Fruit fly (Drosophila melanogaster) Kc167 (cell line): Measurements from ENCODE around the gene aph-1.

ENCODE experiments used
- Myc ChIP-seq: fragments of >200 bp; optimal IDR thresholded peaks from 2 replicates; lab custom pipeline; 2017; ENCODE audit warnings: missing external identifiers
- Sin3A ChIP-seq: fragments of >200 bp; optimal IDR thresholded peaks from 2 replicates; lab custom pipeline; 2018; ENCODE audit warnings: missing external identifiers
- h ChIP-seq: fragments of >200 bp; optimal IDR thresholded peaks from 3 replicates; lab custom pipeline; 2018; ENCODE audit warnings: missing external identifiers
- insv ChIP-seq: fragments of >200 bp; optimal IDR thresholded peaks from 3 replicates; lab custom pipeline; 2018; ENCODE audit warnings: missing external identifiers
- psq ChIP-seq: fragments of >200 bp; optimal IDR thresholded peaks from 2 replicates; lab custom pipeline; 2017; ENCODE audit warnings: missing external identifiers
- ttk ChIP-seq: sonication (Bioruptor generic); optimal IDR thresholded peaks from 2 replicates; lab custom pipeline; 2017; ENCODE audit warnings: missing external identifiers

The aph-1 gene

DNA sequence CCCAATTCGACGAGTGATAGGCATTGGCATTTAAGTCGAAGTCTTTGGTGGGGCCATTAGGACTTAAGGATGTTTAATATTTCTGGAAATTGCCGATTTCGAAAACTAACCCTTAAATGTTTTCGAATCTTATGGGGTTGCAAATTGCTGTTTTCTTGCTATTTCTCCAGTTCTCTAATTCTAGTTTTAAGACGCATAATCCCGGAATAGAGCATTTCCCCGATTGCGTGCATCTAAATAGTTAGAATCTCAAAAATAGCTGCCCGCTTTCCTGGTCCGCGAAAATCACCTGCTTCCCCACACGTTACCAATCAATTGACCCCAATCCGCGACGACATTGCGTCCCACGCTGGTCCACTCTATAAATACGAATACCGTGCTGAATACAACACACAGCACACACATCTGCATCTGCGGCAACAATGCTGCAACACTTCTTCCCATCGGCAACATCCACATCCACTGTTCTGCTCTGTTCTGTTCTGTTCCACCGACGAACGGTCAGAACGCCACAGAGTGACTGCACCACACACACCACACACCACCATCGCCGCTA lies 14.1 kb upstream of the aph-1 start, which contains the start of gene Bacc:
TSS of gene Bacc (plus strand) at position 542 of the 556 bp plus-strand sequence.
- TF ChIP-seq psq (lab: Kevin White, UChicago) (no peak), Myc (lab: Kevin White, UChicago) (no peak), ttk (lab: Kevin White, UChicago) (no peak), h (lab: Kevin White, UChicago) (no peak), insv (lab: Kevin White, UChicago) (no peak), Sin3A (no peak)

DNA sequence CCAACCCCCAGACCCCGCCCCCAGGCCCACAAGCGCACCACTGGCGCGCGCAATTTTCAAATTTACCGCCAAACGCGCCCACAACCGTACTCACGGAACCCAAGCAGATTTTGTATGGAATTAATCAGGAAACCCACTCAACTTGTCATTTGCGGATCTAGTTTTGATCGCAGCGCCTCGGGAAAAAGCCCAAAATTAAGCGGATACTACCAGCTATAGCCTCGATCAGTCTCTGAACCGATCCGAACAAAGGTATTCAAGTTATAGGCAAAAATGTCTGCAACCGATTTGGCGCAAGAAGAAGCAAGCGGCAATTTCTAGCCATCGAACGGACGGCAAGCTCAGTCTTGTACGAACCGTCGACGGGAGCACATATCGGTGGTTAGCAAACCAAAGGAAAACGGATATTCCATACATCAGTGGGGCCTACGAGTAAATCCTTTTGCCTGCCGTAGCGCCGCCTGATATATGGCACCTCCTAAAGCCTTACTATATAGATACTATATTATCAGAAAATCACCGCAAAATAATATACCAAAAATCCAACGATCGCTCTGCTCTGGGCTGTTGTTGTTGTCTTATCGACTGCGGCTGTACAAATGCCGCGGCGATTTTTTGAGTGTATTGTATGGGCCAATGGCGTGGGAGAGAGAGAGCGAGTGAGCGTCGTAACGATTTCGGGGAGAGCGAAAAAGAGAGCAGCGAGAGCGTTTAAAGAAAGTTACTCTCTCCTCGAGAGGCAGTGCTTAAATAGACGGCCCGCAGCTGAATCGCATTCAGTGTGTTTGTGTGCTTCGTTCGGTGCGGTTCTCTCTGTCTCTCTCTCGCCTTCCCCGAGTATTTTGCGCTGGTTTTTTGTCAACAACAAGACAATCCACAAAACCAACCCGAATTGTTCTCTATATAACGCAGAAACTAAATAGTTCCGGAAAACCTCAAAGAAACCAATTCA lies 13.3 kb upstream of the aph-1 start, which contains the start of gene Pgk:
TSS of gene Pgk (minus strand) at position 609 of the 952 bp plus-strand sequence.
- no peak for TF ChIP-seq insv (lab: Kevin White, UChicago)
- no peak for TF ChIP-seq Myc (lab: Kevin White, UChicago)
- TF ChIP-seq psq (lab: Kevin White, UChicago) = no peak
- TF ChIP-seq Sin3A = no peak
- no peak for TF ChIP-seq ttk (lab: Kevin White, UChicago)
- TF ChIP-seq h (lab: Kevin White, UChicago) = no peak

DNA sequence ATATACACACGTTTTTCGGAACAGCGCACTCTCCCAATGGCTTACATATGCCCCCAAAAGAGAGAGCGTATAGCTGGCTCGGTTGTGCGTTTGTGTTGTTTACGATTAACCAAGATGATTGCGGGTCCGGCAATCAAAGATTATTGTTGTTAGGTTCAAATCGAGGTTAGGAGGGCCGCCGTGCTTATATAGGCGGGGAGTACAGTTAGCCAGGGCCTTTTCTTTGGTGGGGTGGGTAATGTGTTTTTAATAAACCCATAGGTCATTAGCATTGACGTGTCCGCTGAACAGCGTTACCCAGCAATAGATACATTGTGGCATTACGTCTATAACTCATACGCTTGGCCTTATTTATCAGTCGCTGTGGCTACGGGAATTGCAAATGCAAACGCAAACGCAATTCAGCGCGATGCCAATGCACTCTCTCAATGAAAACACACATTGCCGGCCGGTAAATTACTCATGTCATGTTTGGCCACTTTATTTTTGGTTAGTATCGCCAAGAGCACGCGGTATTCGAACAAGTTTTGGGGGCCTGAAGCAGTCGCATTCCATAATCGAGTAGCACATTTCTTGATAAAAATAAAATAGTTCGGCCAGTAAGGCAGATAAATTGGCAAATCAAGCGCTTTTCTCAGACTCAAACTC lies 12.1 kb upstream of the aph-1 start:
- TF ChIP-seq insv (lab: Kevin White, UChicago) = no peak
- TF ChIP-seq ttk (lab: Kevin White, UChicago) = no peak

DNA sequence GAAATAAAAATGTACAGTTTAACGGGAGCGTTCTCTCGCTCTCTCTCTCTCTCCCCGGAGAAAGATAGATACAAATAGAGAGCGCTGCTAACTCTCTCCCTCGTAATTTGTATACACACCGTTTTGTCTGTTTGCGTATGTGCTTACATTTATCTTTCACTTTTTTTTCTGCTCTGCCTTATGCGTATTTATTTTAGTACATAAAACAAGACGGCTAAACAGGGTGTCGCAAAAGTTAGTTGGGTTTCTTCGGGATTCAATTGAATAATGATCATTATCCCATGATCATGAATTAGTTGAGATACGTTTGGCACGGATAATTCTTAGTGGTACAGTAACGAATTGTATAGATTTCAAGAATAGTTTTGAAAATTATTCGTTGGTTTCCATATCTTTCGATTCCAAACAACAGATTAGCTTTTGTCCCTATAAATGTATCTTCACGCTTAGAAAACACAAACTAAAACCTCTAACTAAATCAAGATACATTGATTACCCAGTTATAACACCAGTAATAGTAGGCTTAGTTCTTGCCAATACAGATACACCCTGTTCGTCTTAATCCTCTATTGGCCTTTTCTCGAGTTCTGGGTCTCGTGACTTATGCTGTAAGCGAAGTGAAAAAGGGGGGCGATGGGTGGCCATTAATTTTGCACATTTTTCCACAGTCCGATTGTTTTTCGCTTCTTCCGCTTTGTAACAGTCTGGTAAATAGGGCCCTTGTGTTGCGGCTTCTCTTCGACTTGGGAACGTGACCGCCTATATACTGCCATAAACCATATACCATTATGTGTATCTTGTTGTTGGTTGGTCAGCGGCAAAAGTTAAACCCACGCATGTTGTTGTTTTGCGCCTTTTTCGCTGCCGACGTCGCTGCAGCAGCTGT lies 11.4 kb upstream of the aph-1 start:
- TF ChIP-seq psq (lab: Kevin White, UChicago) = no peak
- no peak for TF ChIP-seq insv (lab: Kevin White, UChicago)
- no peak for TF ChIP-seq ttk (lab: Kevin White, UChicago)

DNA sequence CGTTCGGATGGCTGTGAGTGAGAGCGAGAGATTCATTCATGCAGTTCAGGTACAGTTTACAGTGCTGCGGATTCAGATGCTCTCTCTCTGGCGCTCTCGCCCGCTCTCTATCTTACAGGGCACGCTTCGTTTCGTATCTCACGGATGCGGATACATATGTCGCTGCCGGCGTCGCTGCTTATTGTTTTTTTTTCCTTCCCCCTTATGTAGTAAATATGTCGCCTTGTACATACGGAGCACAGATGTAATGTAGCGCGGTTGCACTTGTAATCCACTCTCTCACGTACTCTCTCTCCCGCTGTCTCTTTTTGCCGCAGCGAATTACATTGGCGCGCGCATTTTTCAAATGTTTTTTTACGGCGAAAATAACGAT lies 10.7 kb upstream of the aph-1 start:
- peak; percentile 89 for TF ChIP-seq insv (lab: Kevin White, UChicago)
- no peak for TF ChIP-seq ttk (lab: Kevin White, UChicago)
- TF ChIP-seq Myc (lab: Kevin White, UChicago) = no peak
- no peak for TF ChIP-seq psq (lab: Kevin White, UChicago)
- TF ChIP-seq Sin3A = no peak
- TF ChIP-seq h (lab: Kevin White, UChicago) = peak; percentile 76

DNA sequence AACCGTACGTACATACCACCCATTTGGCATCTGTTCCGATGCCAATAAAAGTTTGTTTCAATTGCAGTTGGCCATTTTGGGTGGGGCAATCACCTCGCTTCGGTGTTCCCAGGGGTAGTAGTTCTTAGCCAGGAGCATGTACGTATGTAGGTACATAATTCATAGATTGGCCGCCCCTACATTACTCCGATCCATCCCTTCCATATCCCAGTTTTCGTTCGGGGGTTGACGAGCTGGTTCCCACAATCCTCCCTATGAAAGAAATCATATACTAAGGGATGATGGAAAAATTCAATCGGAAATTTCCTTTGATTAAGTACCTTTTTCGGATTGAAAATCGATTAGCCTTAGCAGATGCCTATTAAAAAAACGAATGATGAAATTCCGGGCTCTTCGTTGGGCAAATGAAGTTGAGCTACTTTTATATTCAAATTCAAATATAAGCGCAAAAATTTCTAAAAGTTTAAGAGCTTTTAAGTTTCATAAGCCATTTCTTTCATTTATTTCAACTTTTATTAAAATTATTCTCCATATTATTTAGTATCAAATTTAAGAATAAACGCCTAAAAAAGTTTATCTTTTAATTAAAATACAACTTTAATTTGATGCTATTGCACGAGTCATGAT lies 8.0 kb upstream of the aph-1 start:
- TF ChIP-seq ttk (lab: Kevin White, UChicago) = no peak
- no peak for TF ChIP-seq Myc (lab: Kevin White, UChicago)
- no peak for TF ChIP-seq Sin3A
- TF ChIP-seq h (lab: Kevin White, UChicago) = no peak
- TF ChIP-seq insv (lab: Kevin White, UChicago) = no peak
- TF ChIP-seq psq (lab: Kevin White, UChicago) = no peak

DNA sequence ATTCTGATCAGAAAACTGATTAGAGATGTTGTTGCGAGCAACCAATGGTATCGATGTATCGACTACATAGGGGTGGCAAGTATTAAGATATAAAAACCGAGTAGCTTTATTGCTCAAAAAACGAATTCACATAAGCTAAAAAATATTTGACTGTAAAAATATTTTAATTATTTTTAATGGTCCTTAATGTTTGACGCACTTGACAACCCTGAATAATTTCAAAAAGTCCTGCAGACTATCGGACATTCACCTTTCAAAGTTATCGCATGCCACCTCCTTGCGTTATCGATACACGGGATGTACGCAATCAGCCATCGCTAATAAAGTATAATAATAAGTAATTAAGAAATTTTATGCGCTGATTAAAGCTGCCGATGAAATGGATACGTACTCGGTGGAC lies 6.4 kb upstream of the aph-1 start, which contains the start of the genes HemK2, Snapin and Tnpo-SR:
TSS of gene HemK2 (minus strand) at position 24 of the 400 bp plus-strand sequence.
TSS of gene Snapin (minus strand) at position 24 of the 400 bp plus-strand sequence.
TSS of gene Tnpo-SR (plus strand) at position 271 of the 400 bp plus-strand sequence.
- no peak for TF ChIP-seq Myc (lab: Kevin White, UChicago)
- TF ChIP-seq Sin3A = no peak
- TF ChIP-seq psq (lab: Kevin White, UChicago) = no peak
- no peak for TF ChIP-seq ttk (lab: Kevin White, UChicago)
- TF ChIP-seq h (lab: Kevin White, UChicago) = no peak
- TF ChIP-seq insv (lab: Kevin White, UChicago) = no peak

DNA sequence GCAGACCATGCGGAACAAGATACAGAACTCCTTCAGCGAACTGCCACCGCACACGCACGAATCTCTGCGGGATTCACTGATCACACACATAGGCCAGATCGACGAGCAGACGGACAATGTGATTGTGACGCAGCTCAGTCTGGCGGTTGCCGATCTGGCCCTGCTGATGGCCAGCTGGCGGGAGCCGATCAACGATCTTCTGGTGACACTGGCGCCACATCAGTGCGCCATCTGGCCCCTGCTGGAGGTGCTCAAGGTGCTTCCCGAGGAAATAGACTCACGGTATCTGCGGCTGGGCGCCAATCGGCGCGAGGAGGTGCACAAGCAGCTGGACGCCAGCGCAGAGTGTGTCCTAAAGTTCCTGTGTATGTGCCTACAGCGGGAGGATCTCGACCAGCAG lies 5.7 kb upstream of the aph-1 start:
- TF ChIP-seq Sin3A = no peak
- TF ChIP-seq h (lab: Kevin White, UChicago) = no peak
- TF ChIP-seq psq (lab: Kevin White, UChicago) = no peak
- no peak for TF ChIP-seq ttk (lab: Kevin White, UChicago)
- no peak for TF ChIP-seq insv (lab: Kevin White, UChicago)
- no peak for TF ChIP-seq Myc (lab: Kevin White, UChicago)

DNA sequence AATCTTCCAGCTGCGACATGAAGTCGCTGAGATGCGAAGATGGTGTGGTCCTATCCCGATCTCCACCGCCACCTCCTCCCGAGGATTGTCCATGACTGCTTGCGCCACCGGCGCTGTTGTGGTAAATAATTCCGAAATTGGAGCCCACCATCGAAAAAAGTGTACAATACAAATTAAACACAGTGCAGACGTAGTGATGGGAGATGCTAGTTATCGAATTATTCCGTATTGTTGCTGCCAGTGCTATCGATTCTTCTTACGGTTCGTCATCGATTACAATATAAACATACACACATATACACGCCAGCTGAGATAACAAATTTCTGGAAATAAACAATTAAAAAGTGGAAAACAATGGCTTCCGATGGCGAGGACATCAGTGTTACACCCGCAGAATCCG lies 1.6 kb downstream of the aph-1 start, which contains the start of the genes Taf10b and Taf10:
TSS of gene Taf10b (minus strand) at position 219 of the 400 bp plus-strand sequence.
TSS of gene Taf10 (plus strand) at position 264 of the 400 bp plus-strand sequence.
- TF ChIP-seq ttk (lab: Kevin White, UChicago) = no peak
- TF ChIP-seq insv (lab: Kevin White, UChicago) = no peak
- TF ChIP-seq Sin3A = no peak
- no peak for TF ChIP-seq h (lab: Kevin White, UChicago)
- TF ChIP-seq psq (lab: Kevin White, UChicago) = no peak
- TF ChIP-seq Myc (lab: Kevin White, UChicago) = no peak
